Fruit fly (Drosophila melanogaster): ENCODE data around the gene CG5646.
A peak's percentile ranks its signal among the peaks of the same experiment; 100 is the strongest.

CG5646 gene

DNA sequence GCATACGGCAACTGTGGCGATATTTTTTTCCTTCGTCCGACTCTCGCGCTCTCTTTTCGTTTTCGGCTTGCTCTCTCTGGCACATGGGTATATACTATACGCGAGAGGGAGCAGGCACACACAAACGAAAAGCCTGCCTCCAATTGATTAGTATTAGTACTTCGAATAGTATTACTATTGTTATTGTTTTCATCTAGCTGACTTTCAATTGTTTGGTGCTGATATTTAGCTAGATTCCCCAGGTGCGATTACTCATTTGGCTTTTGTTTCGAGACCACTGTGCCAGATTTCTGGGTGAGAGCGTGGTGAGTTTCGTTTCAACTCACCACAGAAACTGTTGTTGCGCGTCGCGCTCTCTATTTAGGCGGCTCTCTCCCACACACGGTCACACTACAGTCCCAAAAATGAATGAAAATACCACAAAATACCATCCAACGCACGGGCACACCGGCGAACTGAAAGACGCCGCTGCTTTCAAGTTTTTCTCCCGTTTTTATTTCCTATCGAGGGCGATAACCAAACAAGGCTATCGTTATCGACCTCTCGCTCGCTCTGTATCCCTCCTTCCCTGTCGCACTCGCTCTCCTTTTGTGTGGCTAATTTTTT is 20.2 kb upstream of the CG5646 start (continued):
- peak; percentile 71 for TF ChIP-seq dsx (GFP tag; optimal IDR thresholded peaks at IDR 0.05; ENCODE audit: poor library complexity, severe bottlenecking)
- peak; percentile 78 for TF ChIP-seq Hr4 (GFP tag; optimal IDR thresholded peaks at IDR 0.05)
- no peak for TF ChIP-seq Gug (GFP tag; IDR thresholded peaks at IDR 0.05)
- TF ChIP-seq CG6276 (GFP tag; optimal IDR thresholded peaks at IDR 0.05): peak; percentile 83
- no peak for TF ChIP-seq fd59A (GFP tag; optimal IDR thresholded peaks at IDR 0.05)
- TF ChIP-seq svp (GFP tag): peak; percentile 85
- no peak for TF ChIP-seq Eip93F (GFP tag; optimal IDR thresholded peaks at IDR 0.05)
- TF ChIP-seq Hr38 (GFP tag; optimal IDR thresholded peaks at IDR 0.05): no peak
- no peak for TF ChIP-seq dac (GFP tag; optimal IDR thresholded peaks at IDR 0.05)
- TF ChIP-seq CG34406 (GFP tag; optimal IDR thresholded peaks at IDR 0.05): peak; percentile 69
- peak; percentile 79 for TF ChIP-seq Sox14 (GFP tag; optimal IDR thresholded peaks at IDR 0.05)
- peak; percentile 71 for TF ChIP-seq CG32006 (GFP tag; optimal IDR thresholded peaks at IDR 0.05)
- no peak for TF ChIP-seq Blimp-1 (GFP tag; optimal IDR thresholded peaks at IDR 0.05)
- peak; percentile 45 for TF ChIP-seq CG8319 (GFP tag; optimal IDR thresholded peaks at IDR 0.05)

dm6 chr3R:27580274-27581011 is 19.3 kb upstream of the CG5646 start:
- no peak for TF ChIP-seq CG10631 (GFP tag; optimal IDR thresholded peaks at IDR 0.05)
- TF ChIP-seq Hr38 (GFP tag; optimal IDR thresholded peaks at IDR 0.05): no peak
- TF ChIP-seq CG6792 (GFP tag; optimal IDR thresholded peaks at IDR 0.05): no peak
- TF ChIP-seq fd85E (GFP tag; optimal IDR thresholded peaks at IDR 0.05): no peak
- no peak for TF ChIP-seq achi (GFP tag; optimal IDR thresholded peaks at IDR 0.05)
- TF ChIP-seq Eip75B (GFP tag; optimal IDR thresholded peaks at IDR 0.05): no peak
- TF ChIP-seq CG3919 (GFP tag; optimal IDR thresholded peaks at IDR 0.05): no peak
- TF ChIP-seq esn (GFP tag; optimal IDR thresholded peaks at IDR 0.05): no peak
- no peak for TF ChIP-seq Sox15 (GFP tag; optimal IDR thresholded peaks at IDR 0.05)
- no peak for TF ChIP-seq lz (GFP tag; optimal IDR thresholded peaks at IDR 0.05)
- peak; percentile 72 for TF ChIP-seq svp (GFP tag)
- no peak for TF ChIP-seq Ets96B (tag; optimal IDR thresholded peaks at IDR 0.05)
- no peak for TF ChIP-seq Eip78C (GFP tag)
- no peak for TF ChIP-seq CG8319 (GFP tag; optimal IDR thresholded peaks at IDR 0.05)
- peak; percentile 27 for TF ChIP-seq CG6854 (GFP tag; optimal IDR thresholded peaks at IDR 0.05)
- TF ChIP-seq Smox (GFP tag; optimal IDR thresholded peaks at IDR 0.05): no peak
- no peak for TF ChIP-seq fd59A (GFP tag; optimal IDR thresholded peaks at IDR 0.05)
- TF ChIP-seq fkh (GFP tag; optimal IDR thresholded peaks at IDR 0.05): peak; percentile 28
- TF ChIP-seq CG9139 (GFP tag; optimal IDR thresholded peaks at IDR 0.05): no peak
- no peak for TF ChIP-seq Blimp-1 (GFP tag; optimal IDR thresholded peaks at IDR 0.05)
- no peak; the same call in 2 of the 3 replicates for TF ChIP-seq eg (GFP tag; IDR thresholded peaks at IDR 0.05)
- no peak for TF ChIP-seq CG3032 (tag; optimal IDR thresholded peaks at IDR 0.05)
- no peak for TF ChIP-seq CG1621 (tag; optimal IDR thresholded peaks at IDR 0.05)
- no peak for TF ChIP-seq net (GFP tag; optimal IDR thresholded peaks at IDR 0.05)
- no peak for TF ChIP-seq Hr39 (GFP tag; optimal IDR thresholded peaks at IDR 0.05)
- peak; percentile 31 for TF ChIP-seq vri (GFP tag; optimal IDR thresholded peaks at IDR 0.05)
- TF ChIP-seq CG4318 (GFP tag; optimal IDR thresholded peaks at IDR 0.05): no peak
- TF ChIP-seq cyc (GFP tag; optimal IDR thresholded peaks at IDR 0.05): no peak
- TF ChIP-seq CG7368 (GFP tag; optimal IDR thresholded peaks at IDR 0.05): no peak
- TF ChIP-seq dsx (GFP tag; optimal IDR thresholded peaks at IDR 0.05; ENCODE audit: poor library complexity, severe bottlenecking): no peak
- TF ChIP-seq Sox14 (GFP tag; optimal IDR thresholded peaks at IDR 0.05): no peak

DNA sequence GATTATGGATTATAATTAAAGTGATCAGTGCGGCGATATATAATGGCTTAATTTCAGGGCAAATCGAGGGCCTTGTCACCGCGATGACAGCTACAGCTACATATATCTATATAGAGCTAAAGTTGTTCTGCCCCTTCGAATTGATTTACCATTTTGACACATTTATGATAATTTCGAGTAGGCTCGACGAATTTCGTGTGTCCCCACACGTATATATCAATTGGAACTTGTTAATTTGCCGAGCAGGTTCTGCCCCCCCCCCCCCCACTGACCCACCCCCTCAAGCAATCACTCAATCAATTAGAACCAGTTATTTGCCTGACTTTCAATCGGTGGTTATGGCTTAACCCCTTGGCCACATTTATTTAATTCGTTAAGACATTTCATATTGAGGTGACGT is 18.3 kb upstream of the CG5646 start:
- TF ChIP-seq achi (GFP tag; optimal IDR thresholded peaks at IDR 0.05) (no peak), cyc (GFP tag; optimal IDR thresholded peaks at IDR 0.05) (no peak), net (GFP tag; optimal IDR thresholded peaks at IDR 0.05) (no peak), Hr39 (GFP tag; optimal IDR thresholded peaks at IDR 0.05) (no peak), fkh (GFP tag; optimal IDR thresholded peaks at IDR 0.05) (peak; percentile 29), Ets21C (GFP tag; optimal IDR thresholded peaks at IDR 0.05) (no peak), vri (GFP tag; optimal IDR thresholded peaks at IDR 0.05) (no peak)

All from whole organism, prepupa.